Fruit fly (Drosophila melanogaster) whole organism, pupa: ENCODE results near the gene Ccdc56.

Experiments used
- CG10348 ChIP-seq: fragments of 200-800 bp; sonication (Bioruptor generic); IDR thresholded peaks from 2 replicates; pipeline ENCODE4 v1.3.6; 2022; ENCODE audit warnings: missing biosample characterization, missing genetic modification characterization
- CG12605 ChIP-seq: fragments of 200-800 bp; sonication (Bioruptor generic); IDR thresholded peaks from 2 replicates; pipeline ENCODE4 v1.3.6; 2022; ENCODE audit warnings: missing biosample characterization, missing genetic modification characterization
- CG13204 ChIP-seq: fragments of 200-800 bp; sonication (Bioruptor generic); optimal IDR thresholded peaks from 2 replicates; lab custom pipeline; 2018; ENCODE audit warnings: missing biosample characterization, mild to moderate bottlenecking, missing genetic modification characterization, moderate library complexity
- CG14655 ChIP-seq: fragments of 200-800 bp; sonication (Bioruptor generic); optimal IDR thresholded peaks from 3 replicates; lab custom pipeline; 2017; ENCODE audit warnings: mild to moderate bottlenecking, missing biosample characterization, missing genetic modification reagents, missing genetic modification characterization
- CG15710 ChIP-seq: fragments of 200-800 bp; sonication (Bioruptor generic); optimal IDR thresholded peaks from 2 replicates; lab custom pipeline; 2018; ENCODE audit warnings: missing biosample characterization, mild to moderate bottlenecking, missing genetic modification characterization, moderate library complexity
- CG17806 ChIP-seq: fragments of 200-800 bp; sonication (Bioruptor generic); optimal IDR thresholded peaks from 2 replicates; lab custom pipeline; 2018; ENCODE audit warnings: missing biosample characterization, mild to moderate bottlenecking, missing genetic modification characterization, moderate library complexity
- CG32121 ChIP-seq: fragments of 200-800 bp; sonication (Bioruptor generic); IDR thresholded peaks from 2 replicates; pipeline ENCODE4 v1.3.6; 2022; ENCODE audit warnings: missing biosample characterization, missing genetic modification characterization
- CG34367 ChIP-seq: fragments of 200-800 bp; sonication (Bioruptor generic); optimal IDR thresholded peaks from 2 replicates; lab custom pipeline; 2018; ENCODE audit warnings: missing biosample characterization, mild to moderate bottlenecking, missing genetic modification characterization
- CG4496 ChIP-seq: fragments of 200-800 bp; sonication (Bioruptor generic); IDR thresholded peaks from 3 replicates; pipeline ENCODE4 v1.3.6; 2022; ENCODE audit warnings: missing biosample characterization, missing genetic modification characterization
- CG8159 ChIP-seq: fragments of 200-800 bp; sonication (Bioruptor generic); optimal IDR thresholded peaks from 3 replicates; lab custom pipeline; 2018; ENCODE audit warnings: missing biosample characterization, mild to moderate bottlenecking, missing genetic modification characterization, moderate library complexity
- CG8301 ChIP-seq: fragments of 200-800 bp; sonication (Bioruptor generic); optimal IDR thresholded peaks from 2 replicates; lab custom pipeline; 2018; ENCODE audit warnings: missing biosample characterization, mild to moderate bottlenecking, missing genetic modification characterization
- CG9948 ChIP-seq: fragments of 200-800 bp; sonication (Bioruptor generic); optimal IDR thresholded peaks from 2 replicates; lab custom pipeline; 2018; ENCODE audit warnings: missing biosample characterization, mild to moderate bottlenecking, missing genetic modification characterization, moderate library complexity
- D1 ChIP-seq: fragments of 200-800 bp; sonication (Bioruptor generic); optimal IDR thresholded peaks from 2 replicates; lab custom pipeline; 2018; ENCODE audit warnings: missing biosample characterization, mild to moderate bottlenecking, missing genetic modification characterization, moderate library complexity
- EcR ChIP-seq: fragments of 200-800 bp; sonication (Bioruptor generic); optimal IDR thresholded peaks from 3 replicates; lab custom pipeline; 2019; ENCODE audit warnings: missing biosample characterization, missing genetic modification characterization, mild to moderate bottlenecking, moderate library complexity, missing genetic modification reagents
- Ets98B ChIP-seq: fragments of 200-800 bp; sonication (Bioruptor generic); IDR thresholded peaks from 2 replicates; pipeline ENCODE4 v1.3.6; 2022; ENCODE audit warnings: missing biosample characterization, missing genetic modification characterization
- Pif1A ChIP-seq: fragments of 200-800 bp; sonication (Bioruptor generic); optimal IDR thresholded peaks from 3 replicates; lab custom pipeline; 2016; ENCODE audit warnings: missing biosample characterization, missing genetic modification characterization
- Pif1B ChIP-seq: fragments of 200-800 bp; sonication (Bioruptor generic); optimal IDR thresholded peaks from 3 replicates; lab custom pipeline; 2016; ENCODE audit warnings: missing biosample characterization, missing genetic modification characterization
- Snoo ChIP-seq: fragments of 200-800 bp; sonication (Bioruptor generic); optimal IDR thresholded peaks from 3 replicates; lab custom pipeline; 2017; ENCODE audit warnings: missing biosample characterization, mild to moderate bottlenecking, missing genetic modification characterization, inconsistent platforms
- fd96Ca ChIP-seq: fragments of 200-800 bp; sonication (Bioruptor generic); IDR thresholded peaks from 3 replicates; pipeline ENCODE4 v1.3.6; 2022; ENCODE audit warnings: missing biosample characterization, missing genetic modification characterization
- gl ChIP-seq: fragments of 200-800 bp; sonication (Bioruptor generic); optimal IDR thresholded peaks from 2 replicates; lab custom pipeline; 2018; ENCODE audit warnings: missing biosample characterization, mild to moderate bottlenecking, missing genetic modification characterization
- rn ChIP-seq: fragments of 200-800 bp; sonication (Bioruptor generic); IDR thresholded peaks from 2 replicates; pipeline ENCODE4 v1.3.6; 2022; ENCODE audit warnings: missing biosample characterization, missing genetic modification characterization

The Ccdc56 gene

DNA sequence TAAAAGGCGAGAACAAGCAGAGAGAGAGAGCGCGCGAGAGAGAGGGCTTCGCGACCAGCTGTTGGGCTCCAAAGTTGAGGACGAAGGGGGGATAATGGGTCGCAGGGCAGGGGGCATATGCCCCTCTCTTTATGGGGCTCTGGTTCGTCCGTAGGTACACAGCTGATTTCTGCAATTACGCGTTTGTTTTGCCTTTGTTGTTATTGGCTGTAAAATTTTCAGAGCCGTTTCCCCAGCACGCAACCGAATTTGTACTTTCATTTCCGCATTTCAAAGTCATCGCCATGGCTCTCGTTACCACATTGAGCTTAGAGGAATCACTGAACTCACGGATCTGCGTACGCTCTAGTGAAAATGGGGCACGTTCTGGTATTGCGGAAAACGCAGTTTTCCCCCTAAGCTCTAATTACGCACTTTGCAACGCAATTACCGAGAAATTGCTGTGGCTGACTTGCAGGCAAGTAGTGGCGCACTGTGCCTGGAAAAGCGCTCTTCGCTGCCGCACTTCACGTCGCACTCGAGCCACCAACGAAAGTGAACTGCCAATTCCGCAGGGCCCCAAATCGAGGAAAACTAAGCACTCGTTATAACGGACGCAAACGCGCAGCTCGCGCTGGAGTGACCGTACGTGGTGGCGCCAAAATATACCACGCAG is 674 bp upstream of the Ccdc56 start, which contains the start of gene CG11658:
TSS of gene CG11658 (minus strand) at position 576 of the 655 bp plus-strand sequence.
- TF ChIP-seq CG9948 (no peak), CG32121 (GFP tag; lab: Robert Waterston, UW) (peak; percentile 42; the same call in 1 of the 2 replicates), Snoo (tag; lab: Kevin White, UChicago) (no peak), CG4496 (GFP tag; lab: Robert Waterston, UW) (peak; percentile 58; the same call in 2 of the 3 replicates), CG17806 (tag; lab: Kevin White, UChicago) (no peak), fd96Ca (GFP tag; lab: Robert Waterston, UW) (peak; percentile 37; the same call in 1 of the 3 replicates), gl (tag; lab: Kevin White, UChicago) (peak; percentile 52), CG12605 (peak; percentile 87), CG15710 (tag; lab: Kevin White, UChicago) (no peak), CG10348 (GFP tag; lab: Robert Waterston, UW) (no peak), Ets98B (GFP tag; lab: Robert Waterston, UW) (peak; percentile 57), CG14655 (GFP tag; lab: Kevin White, UChicago) (no peak), CG8301 (no peak), rn (GFP tag; lab: Robert Waterston, UW) (no peak), EcR (GFP tag; lab: Kevin White, UChicago) (peak; percentile 58), D1 (tag; lab: Kevin White, UChicago) (no peak), CG8159 (tag; lab: Kevin White, UChicago) (no peak), CG34367 (no peak), Pif1A (peak; percentile 25), Pif1B (GFP tag; lab: Kevin White, UChicago) (peak; percentile 48), CG13204 (GFP tag; lab: Kevin White, UChicago) (peak; percentile 50)

DNA sequence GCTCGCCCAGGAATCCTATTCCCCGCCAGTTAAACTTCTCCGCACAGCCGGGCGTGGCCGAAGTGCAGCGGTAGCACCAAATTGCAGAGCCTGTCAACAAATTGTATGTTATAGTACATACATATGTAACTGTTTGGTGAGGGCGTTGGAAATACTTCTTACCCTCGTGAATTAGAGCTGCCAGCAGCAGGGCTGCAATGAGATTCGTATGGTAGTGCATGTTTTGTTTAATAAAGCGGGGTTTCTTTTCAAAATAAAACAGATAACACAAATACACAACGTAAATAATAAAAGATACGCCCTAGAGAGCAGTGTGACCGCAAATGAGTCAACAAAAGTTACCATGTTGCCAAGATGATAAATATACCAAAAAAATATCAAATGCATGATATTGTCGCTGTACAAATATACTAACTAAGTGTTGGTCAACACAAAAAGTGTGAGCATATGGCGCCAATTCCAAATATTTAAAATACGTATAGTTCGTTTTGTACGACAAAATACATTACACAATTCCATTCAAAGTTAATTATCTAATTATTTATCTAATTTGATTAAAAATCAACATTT is 2.4 kb downstream of the Ccdc56 start, which contains the start of gene crim:
TSS of gene crim (minus strand) at position 328 of the 570 bp plus-strand sequence.
- TF ChIP-seq CG10348 (GFP tag; lab: Robert Waterston, UW) = no peak
- TF ChIP-seq CG32121 (GFP tag; lab: Robert Waterston, UW) = no peak
- TF ChIP-seq CG12605 = peak; percentile 9; the same call in 1 of the 2 replicates
- no peak for TF ChIP-seq EcR (GFP tag; lab: Kevin White, UChicago)
- TF ChIP-seq CG17806 (tag; lab: Kevin White, UChicago) = no peak

DNA sequence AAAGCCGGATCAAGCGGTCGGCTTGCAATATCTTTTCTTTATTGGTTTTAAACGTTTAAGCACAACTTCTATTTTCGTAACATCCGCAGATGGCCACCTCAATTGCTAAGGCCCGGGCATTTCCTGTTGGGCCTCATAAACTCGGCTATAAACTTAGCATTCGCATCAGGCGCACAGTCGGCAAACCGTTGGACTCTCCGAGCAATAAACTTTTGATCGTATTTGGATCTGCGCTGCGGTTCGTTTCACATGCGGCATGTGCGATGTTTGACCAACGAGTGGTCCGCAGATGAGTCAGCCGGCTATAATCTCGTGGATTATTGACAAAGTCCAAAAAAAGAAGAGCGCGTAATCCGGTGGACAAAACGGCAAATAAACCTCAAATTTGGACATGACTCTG is 3.0 kb downstream of the Ccdc56 start:
- TF ChIP-seq CG4496 (GFP tag; lab: Robert Waterston, UW) = 0 out of 3 replicates have a peak, but pooled peaks have one; percentile 24
- no peak for TF ChIP-seq CG12605

DNA sequence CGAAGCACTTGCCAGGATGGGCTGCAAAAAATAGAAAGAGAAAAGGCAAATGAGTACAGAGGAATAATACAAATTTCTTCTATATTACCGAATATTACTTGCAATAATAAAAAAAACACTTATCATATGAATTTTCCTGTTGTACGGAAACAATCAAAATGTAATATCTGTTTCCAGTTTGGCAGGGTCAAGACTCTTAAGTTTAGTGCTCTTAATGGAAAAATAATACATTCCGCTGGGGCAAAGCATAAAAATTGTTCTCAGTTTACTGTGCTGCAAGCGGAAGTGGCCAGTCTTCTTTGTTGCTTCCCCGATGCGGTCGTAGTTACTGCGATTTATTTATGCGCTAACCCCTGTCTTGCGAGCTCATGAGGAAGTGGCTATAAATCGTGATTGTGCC is 4.1 kb downstream of the Ccdc56 start:
- TF ChIP-seq Ets98B (GFP tag; lab: Robert Waterston, UW) (no peak), CG14655 (GFP tag; lab: Kevin White, UChicago) (peak; percentile 23), CG4496 (GFP tag; lab: Robert Waterston, UW) (no peak), Pif1A (peak; percentile 33), CG8159 (tag; lab: Kevin White, UChicago) (peak; percentile 55), EcR (GFP tag; lab: Kevin White, UChicago) (peak; percentile 6), CG10348 (GFP tag; lab: Robert Waterston, UW) (no peak), CG17806 (tag; lab: Kevin White, UChicago) (peak; percentile 47), CG9948 (peak; percentile 56), CG34367 (peak; percentile 13), CG13204 (GFP tag; lab: Kevin White, UChicago) (no peak), gl (tag; lab: Kevin White, UChicago) (no peak), CG12605 (no peak)

DNA sequence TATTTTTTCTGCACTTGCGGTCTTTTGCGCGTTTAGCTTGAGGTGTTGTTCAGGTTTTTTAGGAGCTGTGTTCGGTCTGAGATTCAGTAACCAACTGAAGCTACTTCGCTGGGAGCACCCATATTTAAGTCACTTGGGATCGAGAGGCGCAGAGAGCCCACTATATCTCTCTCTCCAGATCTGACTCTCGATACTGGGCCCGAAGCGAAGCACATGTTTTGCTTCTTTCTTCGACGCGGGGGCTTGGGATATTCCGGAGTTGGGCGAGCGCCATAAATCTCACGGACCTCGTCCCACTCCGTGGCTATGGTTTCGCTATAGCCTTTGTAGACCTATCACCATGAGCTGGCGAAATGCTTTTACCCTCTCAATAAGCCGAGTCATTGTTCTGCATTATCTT is 6.4 kb downstream of the Ccdc56 start, which contains the start of gene CG14132:
TSS of gene CG14132 (minus strand) at position 99 of the 400 bp plus-strand sequence.
- TF ChIP-seq CG8159 (tag; lab: Kevin White, UChicago) = no peak
- TF ChIP-seq EcR (GFP tag; lab: Kevin White, UChicago) = peak; percentile 43
- TF ChIP-seq CG34367 = no peak
- no peak for TF ChIP-seq Snoo (tag; lab: Kevin White, UChicago)
- TF ChIP-seq CG17806 (tag; lab: Kevin White, UChicago) = no peak
- TF ChIP-seq gl (tag; lab: Kevin White, UChicago) = no peak
- TF ChIP-seq CG12605 = no peak; the same call in 1 of the 2 replicates
- no peak for TF ChIP-seq Pif1B (GFP tag; lab: Kevin White, UChicago)
- TF ChIP-seq CG14655 (GFP tag; lab: Kevin White, UChicago) = no peak
- TF ChIP-seq fd96Ca (GFP tag; lab: Robert Waterston, UW) = peak; percentile 36; the same call in 1 of the 3 replicates
- no peak for TF ChIP-seq CG15710 (tag; lab: Kevin White, UChicago)
- TF ChIP-seq CG4496 (GFP tag; lab: Robert Waterston, UW) = 0 out of 3 replicates have a peak, but pooled peaks have one; percentile 30
- TF ChIP-seq rn (GFP tag; lab: Robert Waterston, UW) = no peak

DNA sequence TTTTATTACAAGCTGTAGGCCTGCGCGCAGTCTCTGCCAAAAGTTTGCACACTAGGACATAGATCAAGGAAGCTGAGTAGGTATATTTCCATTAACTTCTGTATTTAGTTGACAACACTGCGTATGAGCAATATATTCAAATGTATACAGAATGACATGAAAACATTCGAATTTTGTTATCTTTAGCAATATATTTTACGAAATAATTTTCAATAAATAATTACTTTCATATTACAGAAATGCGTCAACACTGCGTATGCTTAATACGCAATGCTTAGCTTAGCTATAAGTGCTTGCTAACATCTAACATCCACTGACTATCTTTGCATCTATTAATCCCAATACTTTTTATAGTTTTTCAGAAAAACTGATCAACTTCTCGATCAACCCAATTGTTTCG is 7.6 kb downstream of the Ccdc56 start:
- TF ChIP-seq CG4496 (GFP tag; lab: Robert Waterston, UW) (0 out of 3 replicates have a peak, but pooled peaks have one; percentile 6), CG17806 (tag; lab: Kevin White, UChicago) (no peak), Pif1A (no peak), CG14655 (GFP tag; lab: Kevin White, UChicago) (peak; percentile 41), CG13204 (GFP tag; lab: Kevin White, UChicago) (peak; percentile 8), CG15710 (tag; lab: Kevin White, UChicago) (peak; percentile 30), rn (GFP tag; lab: Robert Waterston, UW) (no peak), CG8301 (peak; percentile 35), CG8159 (tag; lab: Kevin White, UChicago) (peak; percentile 60)
